Fruit fly (Drosophila melanogaster): ENCODE measurements around the gene Ipo9.

dm6 chr3R:11451207-11451841 lies 39.0 kb downstream of the Ipo9 start, which contains the start of gene sals:
- no peak for TF ChIP-seq usp (GFP tag; optimal IDR thresholded peaks at IDR 0.05)
- no peak for TF ChIP-seq Dll (optimal IDR thresholded peaks at IDR 0.05)
- no peak for TF ChIP-seq EcR (GFP tag; optimal IDR thresholded peaks at IDR 0.05)

All from whole organism.